Fruit fly (Drosophila melanogaster) whole organism, embryonic: ENCODE data around the gene CG11251.
A peak's percentile ranks its signal among the peaks of the same experiment; 100 is the strongest.

Experiments used
- BtbVII ChIP-seq: fragments of 200-800 bp; sonication (Bioruptor generic); optimal IDR thresholded peaks from 3 replicates; lab custom pipeline; 2017; ENCODE audit warnings: missing biosample characterization, mild to moderate bottlenecking, missing genetic modification characterization
- CG10147 ChIP-seq: fragments of 200-800 bp; sonication (Bioruptor generic); optimal IDR thresholded peaks from 2 replicates; lab custom pipeline; 2019; ENCODE audit warnings: missing biosample characterization, mild to moderate bottlenecking, missing genetic modification characterization, moderate library complexity
- CG10274 ChIP-seq: fragments of 200-800 bp; sonication (Bioruptor generic); optimal IDR thresholded peaks from 3 replicates; lab custom pipeline; 2017; ENCODE audit warnings: missing biosample characterization, mild to moderate bottlenecking, missing genetic modification characterization
- CG10565 ChIP-seq: fragments of 200-800 bp; sonication (Bioruptor generic); optimal IDR thresholded peaks from 3 replicates; lab custom pipeline; 2016; ENCODE audit warnings: missing biosample characterization, mild to moderate bottlenecking, missing genetic modification characterization
- CG11093 ChIP-seq: fragments of 200-800 bp; sonication (Bioruptor generic); IDR thresholded peaks from 3 replicates; pipeline ENCODE4 v1.3.6; 2022; ENCODE audit warnings: missing biosample characterization, missing genetic modification characterization
- CG11695 ChIP-seq: fragments of 200-800 bp; sonication (Bioruptor generic); IDR thresholded peaks from 3 replicates; pipeline ENCODE4 v1.3.6; 2022; ENCODE audit warnings: missing biosample characterization, missing genetic modification characterization
- CG12942 ChIP-seq: fragments of 200-800 bp; sonication (Bioruptor generic); optimal IDR thresholded peaks from 3 replicates; lab custom pipeline; 2016; ENCODE audit warnings: missing biosample characterization, missing genetic modification characterization
- CG14050 ChIP-seq: fragments of 200-800 bp; sonication (Bioruptor generic); IDR thresholded peaks from 3 replicates; pipeline ENCODE4 v1.3.6; 2022; ENCODE audit warnings: missing biosample characterization, missing genetic modification characterization
- CG1647 ChIP-seq: fragments of 200-800 bp; sonication (Bioruptor generic); optimal IDR thresholded peaks from 3 replicates; lab custom pipeline; 2016; ENCODE audit warnings: missing biosample characterization, missing genetic modification characterization
- CG16813 ChIP-seq: fragments of 200-800 bp; sonication (Bioruptor generic); IDR thresholded peaks from 3 replicates; pipeline ENCODE4 v1.3.6; 2022; ENCODE audit warnings: missing biosample characterization, missing genetic modification characterization; ENCODE audit not compliant: partially characterized antibody
- CG2678 ChIP-seq: fragments of 200-800 bp; sonication (Bioruptor generic); optimal IDR thresholded peaks from 3 replicates; lab custom pipeline; 2019; ENCODE audit warnings: missing biosample characterization, mild to moderate bottlenecking, missing genetic modification characterization, moderate library complexity
- CG31365 ChIP-seq: fragments of 200-800 bp; sonication (Bioruptor generic); optimal IDR thresholded peaks from 2 replicates; lab custom pipeline; 2018; ENCODE audit warnings: missing biosample characterization, mild to moderate bottlenecking, missing genetic modification characterization
- CG34422 ChIP-seq: fragments of 200-800 bp; sonication (Bioruptor generic); IDR thresholded peaks from 3 replicates; pipeline ENCODE4 v1.3.6; 2022; ENCODE audit warnings: missing biosample characterization, missing genetic modification characterization
- CG6175 ChIP-seq: fragments of 200-800 bp; sonication (Bioruptor generic); IDR thresholded peaks from 3 replicates; pipeline ENCODE4 v1.3.6; 2022; ENCODE audit warnings: missing biosample characterization, missing genetic modification characterization
- CG6654 ChIP-seq: fragments of 200-800 bp; sonication (Bioruptor generic); optimal IDR thresholded peaks from 2 replicates; lab custom pipeline; 2017; ENCODE audit warnings: missing biosample characterization, mild to moderate bottlenecking, missing genetic modification characterization
- Dll ChIP-seq: fragments of 200-800 bp; sonication (Bioruptor generic); IDR thresholded peaks from 4 replicates; pipeline ENCODE4 v1.3.6; 2022; ENCODE audit warnings: missing biosample characterization, missing genetic modification characterization; ENCODE audit not compliant: partially characterized antibody
- Doc3 ChIP-seq: fragments of 200-800 bp; sonication (Bioruptor generic); IDR thresholded peaks from 3 replicates; pipeline ENCODE4 v1.3.6; 2022; ENCODE audit warnings: missing biosample characterization, missing genetic modification characterization; ENCODE audit not compliant: partially characterized antibody
- Myb ChIP-seq: fragments of 200-800 bp; sonication (Bioruptor generic); optimal IDR thresholded peaks from 2 replicates; lab custom pipeline; 2016; ENCODE audit warnings: missing biosample characterization, missing genetic modification characterization
- Nf-YC ChIP-seq: fragments of 200-800 bp; optimal IDR thresholded peaks from 3 replicates; lab custom pipeline; 2019; ENCODE audit warnings: missing biosample characterization, mild to moderate bottlenecking, missing genetic modification characterization, moderate library complexity
- PHDP ChIP-seq: fragments of 200-800 bp; sonication (Bioruptor generic); optimal IDR thresholded peaks from 3 replicates; lab custom pipeline; 2018; ENCODE audit warnings: missing biosample characterization, mild to moderate bottlenecking, missing genetic modification characterization, moderate library complexity
- Pdp1 ChIP-seq, 2 experiments: fragments of 200-800 bp; sonication (Bioruptor generic); optimal IDR thresholded peaks; 3 replicates each; lab custom pipeline; 2016; ENCODE audit warnings: missing biosample characterization in 2 of 2, missing genetic modification characterization in 2 of 2, mild to moderate bottlenecking in 1 of 2, moderate library complexity in 1 of 2
- Scr ChIP-seq: fragments of 200-800 bp; sonication (Bioruptor generic); IDR thresholded peaks from 2 replicates; pipeline ENCODE4 v1.3.6; 2022; ENCODE audit warnings: missing biosample characterization, missing genetic modification characterization; ENCODE audit not compliant: partially characterized antibody
- Ssrp ChIP-seq: fragments of 200-800 bp; sonication (Bioruptor generic); optimal IDR thresholded peaks from 2 replicates; lab custom pipeline; 2018; ENCODE audit warnings: missing biosample characterization, mild to moderate bottlenecking, missing genetic modification characterization, moderate library complexity
- Stat92E ChIP-seq, 3 experiments: fragments of >200 bp in 2 of 3; fragments of 200-800 bp in 1 of 3; sonication (Bioruptor generic) in 1 of 3; optimal IDR thresholded peaks; 2 replicates each; lab custom pipeline; 2017 to 2019; ENCODE audit warnings: missing biosample characterization in 3 of 3, missing genetic modification characterization in 3 of 3, mild to moderate bottlenecking in 1 of 3, moderate library complexity in 1 of 3
- Taf1 ChIP-seq: fragments of 200-800 bp; sonication (Bioruptor generic); IDR thresholded peaks from 2 replicates; pipeline ENCODE4 v1.3.6; 2022; ENCODE audit warnings: missing biosample characterization, missing genetic modification characterization
- YL-1 ChIP-seq: fragments of 200-800 bp; sonication (Bioruptor generic); optimal IDR thresholded peaks from 3 replicates; lab custom pipeline; 2017; ENCODE audit warnings: missing biosample characterization, mild to moderate bottlenecking, missing genetic modification characterization
- bbx ChIP-seq: fragments of 200-800 bp; sonication (Bioruptor generic); IDR thresholded peaks from 2 replicates; pipeline ENCODE4 v1.3.6; 2022; ENCODE audit warnings: missing biosample characterization, missing genetic modification characterization; ENCODE audit not compliant: partially characterized antibody
- crp ChIP-seq, 2 experiments: fragments of 200-800 bp; sonication (Bioruptor generic); optimal IDR thresholded peaks; 2 replicates in 1 of 2; 3 replicates in 1 of 2; lab custom pipeline; 2017; ENCODE audit warnings: missing biosample characterization in 2 of 2, missing genetic modification characterization in 2 of 2, mild to moderate bottlenecking in 1 of 2, moderate library complexity in 1 of 2
- danr ChIP-seq: fragments of 200-800 bp; sonication (Bioruptor generic); IDR thresholded peaks from 2 replicates; pipeline ENCODE4 v1.3.6; 2022; ENCODE audit warnings: missing biosample characterization, missing genetic modification characterization
- dmrt11E ChIP-seq: fragments of 200-800 bp; sonication (Bioruptor generic); optimal IDR thresholded peaks from 3 replicates; lab custom pipeline; 2018; ENCODE audit warnings: missing biosample characterization, mild to moderate bottlenecking, missing genetic modification characterization, moderate library complexity
- fru ChIP-seq: fragments of >200 bp; optimal IDR thresholded peaks from 2 replicates; lab custom pipeline; 2017
- gcm ChIP-seq: fragments of 200-800 bp; sonication (Bioruptor generic); optimal IDR thresholded peaks from 2 replicates; lab custom pipeline; 2019; ENCODE audit warnings: missing biosample characterization, mild to moderate bottlenecking, missing genetic modification characterization, moderate library complexity
- hkb ChIP-seq, 2 experiments: fragments of 200-800 bp in 1 of 2; fragments of >200 bp in 1 of 2; sonication (Bioruptor generic) in 1 of 2; IDR thresholded peaks in 1 of 2; optimal IDR thresholded peaks in 1 of 2; 2 replicates each; pipeline versions ENCODE4 v1.3.6 to Lab custom; 2017 to 2022; ENCODE audit warnings: missing biosample characterization in 1 of 2, missing genetic modification characterization in 1 of 2
- inv ChIP-seq: fragments of 200-800 bp; sonication (Bioruptor generic); IDR thresholded peaks from 2 replicates; pipeline ENCODE4 v1.3.6; 2022; ENCODE audit warnings: missing biosample characterization, missing genetic modification characterization; ENCODE audit not compliant: partially characterized antibody
- jigr1 ChIP-seq: fragments of 200-800 bp; sonication (Bioruptor generic); IDR thresholded peaks from 3 replicates; pipeline ENCODE4 v1.3.6; 2022; ENCODE audit warnings: missing biosample characterization, missing genetic modification characterization
- kah ChIP-seq: fragments of 200-800 bp; sonication (Bioruptor generic); optimal IDR thresholded peaks from 2 replicates; lab custom pipeline; 2018; ENCODE audit warnings: missing biosample characterization, mild to moderate bottlenecking, missing genetic modification characterization
- klu ChIP-seq: fragments of 200-800 bp; sonication (Bioruptor generic); IDR thresholded peaks from 2 replicates; pipeline ENCODE4 v1.3.6; 2022; ENCODE audit warnings: missing biosample characterization, missing genetic modification characterization
- kni ChIP-seq: fragments of 200-800 bp; sonication (Bioruptor generic); optimal IDR thresholded peaks from 3 replicates; lab custom pipeline; 2017; ENCODE audit warnings: mild to moderate bottlenecking, missing biosample characterization, missing genetic modification reagents, missing genetic modification characterization
- lbe ChIP-seq: fragments of 200-800 bp; sonication (Bioruptor generic); optimal IDR thresholded peaks from 2 replicates; lab custom pipeline; 2016; ENCODE audit warnings: missing biosample characterization, mild to moderate bottlenecking, missing genetic modification characterization
- nerfin-2 ChIP-seq: fragments of 200-800 bp; sonication (Bioruptor generic); IDR thresholded peaks from 2 replicates; pipeline ENCODE4 v1.3.6; 2022; ENCODE audit warnings: missing biosample characterization, missing genetic modification characterization; ENCODE audit not compliant: partially characterized antibody
- pita ChIP-seq: fragments of 200-800 bp; sonication (Bioruptor generic); optimal IDR thresholded peaks from 2 replicates; lab custom pipeline; 2017; ENCODE audit warnings: missing biosample characterization, mild to moderate bottlenecking, missing genetic modification characterization
- pzg ChIP-seq: fragments of 200-800 bp; sonication (Bioruptor generic); optimal IDR thresholded peaks from 3 replicates; lab custom pipeline; 2018; ENCODE audit warnings: missing biosample characterization, mild to moderate bottlenecking, missing genetic modification characterization, moderate library complexity
- sisA ChIP-seq: fragments of 200-800 bp; sonication (Bioruptor generic); IDR thresholded peaks from 2 replicates; pipeline ENCODE4 v1.3.6; 2022; ENCODE audit warnings: missing biosample characterization, missing genetic modification characterization
- sob ChIP-seq: fragments of 200-800 bp; sonication (Bioruptor generic); IDR thresholded peaks from 2 replicates; pipeline ENCODE4 v1.3.6; 2022; ENCODE audit warnings: missing biosample characterization, missing genetic modification characterization
- unc-4 ChIP-seq: fragments of 200-800 bp; sonication (Bioruptor generic); IDR thresholded peaks from 2 replicates; pipeline ENCODE4 v1.3.6; 2022; ENCODE audit warnings: missing biosample characterization, missing genetic modification characterization; ENCODE audit not compliant: partially characterized antibody
- zen2 ChIP-seq: fragments of 200-800 bp; sonication (Bioruptor generic); IDR thresholded peaks from 3 replicates; pipeline ENCODE4 v1.3.6; 2022; ENCODE audit warnings: missing biosample characterization, missing genetic modification characterization; ENCODE audit not compliant: partially characterized antibody

Gene CG11251

DNA sequence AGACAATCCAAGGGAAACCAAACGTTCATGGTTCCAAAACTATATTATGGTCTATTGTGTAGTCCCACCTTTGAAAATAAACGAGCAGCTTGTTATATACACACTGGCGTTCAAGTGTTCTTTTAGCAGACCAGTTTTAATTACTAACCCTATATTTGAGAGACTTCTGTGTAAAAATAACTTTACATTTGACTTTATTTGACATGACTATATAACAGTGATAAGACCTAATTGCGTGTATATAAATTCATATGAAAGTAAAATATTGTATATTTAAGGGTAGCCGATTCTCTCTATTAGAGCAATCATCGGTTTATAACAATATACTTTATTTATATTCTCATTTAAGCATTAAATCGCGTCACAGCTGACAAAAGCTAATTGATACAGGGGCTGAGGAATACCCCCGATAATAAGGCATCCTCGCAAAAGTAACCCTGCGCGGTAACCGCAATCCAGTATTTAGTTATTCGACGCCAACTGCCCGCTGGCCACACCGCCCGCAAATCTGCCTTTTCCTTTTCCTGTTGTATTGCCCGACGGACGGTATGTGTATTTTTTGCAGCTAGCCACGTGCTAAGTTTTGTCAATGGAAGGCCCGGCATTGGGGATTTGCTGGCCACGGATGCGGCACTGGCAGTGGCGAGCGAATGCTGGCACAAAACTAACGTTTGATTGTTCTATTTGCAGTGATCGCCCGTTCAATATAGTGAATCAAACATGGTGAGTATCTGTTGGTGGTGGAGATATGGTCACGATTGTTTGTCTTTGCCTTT lies 48.3 kb downstream of the CG11251 start, which contains the start of gene RpS4 (continued):
- TF ChIP-seq YL-1 (GFP tag; lab: Kevin White, UChicago): peak; percentile 99
- TF ChIP-seq CG6654: peak; percentile 61
- TF ChIP-seq CG10274 (GFP tag; lab: Kevin White, UChicago): peak; percentile 85
- TF ChIP-seq Stat92E (GFP tag; optimal IDR thresholded peaks at IDR 0.05; lab: Kevin White, UChicago): peak in 1 of 3 experiments; percentile 83
- TF ChIP-seq dmrt11E: peak; percentile 78
- peak; percentile 54 for TF ChIP-seq CG12942 (GFP tag; lab: Kevin White, UChicago)
- no peak for TF ChIP-seq unc-4
- no peak for TF ChIP-seq nerfin-2 (GFP tag; lab: Robert Waterston, UW)
- TF ChIP-seq lbe (GFP tag; lab: Kevin White, UChicago): peak; percentile 34
- TF ChIP-seq CG16813 (GFP tag; lab: Robert Waterston, UW): peak; percentile 51
- peak; percentile 48; the same call in 1 of the 2 replicates for TF ChIP-seq bbx (GFP tag; lab: Robert Waterston, UW)
- TF ChIP-seq CG34422 (GFP tag; lab: Robert Waterston, UW): peak; percentile 88
- TF ChIP-seq CG10147 (GFP tag; lab: Kevin White, UChicago): peak; percentile 77
- TF ChIP-seq CG6175 (GFP tag; lab: Robert Waterston, UW): peak; percentile 77
- no peak for TF ChIP-seq CG10565 (GFP tag; lab: Kevin White, UChicago)
- peak; percentile 84 for TF ChIP-seq sisA
- peak; percentile 68; the same call in 1 of the 2 replicates for TF ChIP-seq Taf1
- peak; percentile 74 for TF ChIP-seq CG1647 (GFP tag; lab: Kevin White, UChicago)
- TF ChIP-seq sob (GFP tag; lab: Robert Waterston, UW): peak; percentile 92
- peak; percentile 91 for TF ChIP-seq kni (GFP tag; lab: Kevin White, UChicago)
- peak; percentile 49; the same call in 2 of the 3 replicates for TF ChIP-seq CG11093
- TF ChIP-seq Scr: 0 out of 2 replicates have a peak, but pooled peaks have one; percentile 32
- no peak for TF ChIP-seq Doc3 (GFP tag; lab: Robert Waterston, UW)
- 0 out of 4 replicates have a peak, but pooled peaks have one; percentile 8 for TF ChIP-seq Dll (GFP tag; lab: Robert Waterston, UW)
- TF ChIP-seq CG14050 (GFP tag; lab: Robert Waterston, UW): peak; percentile 82
- no peak for TF ChIP-seq zen2 (GFP tag; lab: Robert Waterston, UW)
- peak; percentile 95 for TF ChIP-seq pzg (GFP tag; lab: Kevin White, UChicago)
- TF ChIP-seq kah (GFP tag; lab: Kevin White, UChicago): peak; percentile 91
- TF ChIP-seq BtbVII (GFP tag; lab: Kevin White, UChicago): peak; percentile 95
- TF ChIP-seq Nf-YC: peak; percentile 70
- TF ChIP-seq gcm (GFP tag; lab: Kevin White, UChicago): peak; percentile 91
- TF ChIP-seq fru (lab: Kevin White, UChicago): no peak
- peak in 1 of 2 experiments; percentile 62 for TF ChIP-seq crp (GFP tag; optimal IDR thresholded peaks at IDR 0.05; lab: Kevin White, UChicago)
- TF ChIP-seq Pdp1 (GFP tag; optimal IDR thresholded peaks at IDR 0.05; lab: Kevin White, UChicago): peak; percentile 75 to 87
- TF ChIP-seq CG31365 (tag; lab: Kevin White, UChicago): peak; percentile 89
- TF ChIP-seq jigr1: peak; percentile 63; the same call in 1 of the 3 replicates
- peak; percentile 92 for TF ChIP-seq PHDP
- peak; percentile 42 for TF ChIP-seq Ssrp
- TF ChIP-seq klu (GFP tag; lab: Robert Waterston, UW): no peak; the same call in 1 of the 2 replicates
- TF ChIP-seq inv: 0 out of 2 replicates have a peak, but pooled peaks have one; percentile 13
- TF ChIP-seq hkb (optimal IDR thresholded peaks at IDR 0.05; lab: Kevin White, UChicago): no peak
- peak; percentile 86 for TF ChIP-seq hkb (GFP tag; IDR thresholded peaks at IDR 0.05; lab: Robert Waterston, UW)
- peak; percentile 60 for TF ChIP-seq Myb (GFP tag; lab: Kevin White, UChicago)
- peak; percentile 21 for TF ChIP-seq pita
- TF ChIP-seq CG2678 (tag; lab: Kevin White, UChicago): peak; percentile 78
- TF ChIP-seq danr (GFP tag; lab: Robert Waterston, UW): peak; percentile 42; the same call in 1 of the 2 replicates
- TF ChIP-seq CG11695 (GFP tag; lab: Robert Waterston, UW): peak; percentile 74
